Fruit fly (Drosophila melanogaster): ENCODE data around the gene mdy.

Gene mdy

dm6 chr2L:16843336-16843735 lies 26.9 kb downstream of the mdy start (continued):
- TF ChIP-seq CG15336 (GFP tag; IDR thresholded peaks at IDR 0.05) (peak; percentile 50; the same call in 1 of the 2 replicates), svp (GFP tag) (peak; percentile 70), Sox102F (GFP tag; optimal IDR thresholded peaks at IDR 0.05) (peak; percentile 61), Eip75B (GFP tag; optimal IDR thresholded peaks at IDR 0.05) (no peak), acj6 (GFP tag; optimal IDR thresholded peaks at IDR 0.05) (peak; percentile 21), CG8632 (GFP tag; optimal IDR thresholded peaks at IDR 0.05) (no peak), CG3032 (tag; optimal IDR thresholded peaks at IDR 0.05) (no peak), CG6276 (GFP tag; optimal IDR thresholded peaks at IDR 0.05) (peak; percentile 48), Eip78C (GFP tag) (peak; percentile 62), dac (GFP tag; optimal IDR thresholded peaks at IDR 0.05) (no peak), CG11762 (GFP tag; optimal IDR thresholded peaks at IDR 0.05; ENCODE audit: insufficient read depth) (no peak)

- TF ChIP-seq acj6 (GFP tag; optimal IDR thresholded peaks at IDR 0.05) (no peak), fkh (GFP tag; optimal IDR thresholded peaks at IDR 0.05) (peak; percentile 13), net (GFP tag; optimal IDR thresholded peaks at IDR 0.05) (no peak)
Measured at dm6 chr2L:16845179-16845578, 28.7 kb downstream of the mdy start.

- TF ChIP-seq eg (GFP tag; IDR thresholded peaks at IDR 0.05), result no peak; the same call in 2 of the 3 replicates
- TF ChIP-seq CG6808 (GFP tag; optimal IDR thresholded peaks at IDR 0.05), result no peak
- TF ChIP-seq cyc (GFP tag; optimal IDR thresholded peaks at IDR 0.05), result no peak
- TF ChIP-seq Hr39 (GFP tag; optimal IDR thresholded peaks at IDR 0.05), result no peak
- no peak for TF ChIP-seq Ets96B (tag; optimal IDR thresholded peaks at IDR 0.05)
- peak; percentile 24; the same call in 1 of the 2 replicates for TF ChIP-seq CG15336 (GFP tag; IDR thresholded peaks at IDR 0.05)
- no peak for TF ChIP-seq Sox15 (GFP tag; optimal IDR thresholded peaks at IDR 0.05)
- TF ChIP-seq CG31627 (GFP tag; optimal IDR thresholded peaks at IDR 0.05), result no peak
- peak in 1 of 2 experiments; percentile 15 for TF ChIP-seq ss (GFP tag; optimal IDR thresholded peaks at IDR 0.05)
- no peak for TF ChIP-seq CG34406 (GFP tag; optimal IDR thresholded peaks at IDR 0.05)
- TF ChIP-seq CG11762 (GFP tag; optimal IDR thresholded peaks at IDR 0.05; ENCODE audit: insufficient read depth), result no peak
Measured at dm6 chr2L:16846742-16847346, 30.4 kb downstream of the mdy start.

dm6 chr2L:16847948-16848347 lies 31.5 kb downstream of the mdy start:
- no peak for TF ChIP-seq acj6 (GFP tag; optimal IDR thresholded peaks at IDR 0.05)
- peak; percentile 67 for TF ChIP-seq dsx (GFP tag; optimal IDR thresholded peaks at IDR 0.05; ENCODE audit: poor library complexity, severe bottlenecking)

dm6 chr2L:16848670-16849069 lies 32.2 kb downstream of the mdy start, which contains the start of gene CG13284:
TSS of gene CG13284 (minus strand) at chr2L:16848716.
- TF ChIP-seq CG4318 (GFP tag; optimal IDR thresholded peaks at IDR 0.05) (no peak), acj6 (GFP tag; optimal IDR thresholded peaks at IDR 0.05) (no peak), Lpt (GFP tag; optimal IDR thresholded peaks at IDR 0.05) (no peak), CG15336 (GFP tag; IDR thresholded peaks at IDR 0.05) (no peak), Blimp-1 (GFP tag; optimal IDR thresholded peaks at IDR 0.05) (no peak), CG6163 (GFP tag; IDR thresholded peaks at IDR 0.05) (no peak), topi (GFP tag; optimal IDR thresholded peaks at IDR 0.05) (no peak), cyc (GFP tag; optimal IDR thresholded peaks at IDR 0.05) (no peak), CG11762 (GFP tag; optimal IDR thresholded peaks at IDR 0.05; ENCODE audit: insufficient read depth) (no peak), CG8319 (GFP tag; optimal IDR thresholded peaks at IDR 0.05) (no peak), CG11902 (GFP tag; optimal IDR thresholded peaks at IDR 0.05) (no peak)

dm6 chr2L:16850442-16850841 lies 34.0 kb downstream of the mdy start:
- TF ChIP-seq Hr39 (GFP tag; optimal IDR thresholded peaks at IDR 0.05), result no peak
- TF ChIP-seq CG10631 (GFP tag; optimal IDR thresholded peaks at IDR 0.05), result no peak
- TF ChIP-seq CG8119 (GFP tag; IDR thresholded peaks at IDR 0.05), result no peak
- no peak for TF ChIP-seq Eip78C (GFP tag)
- no peak for TF ChIP-seq vri (GFP tag; optimal IDR thresholded peaks at IDR 0.05)
- TF ChIP-seq salr (GFP tag; optimal IDR thresholded peaks at IDR 0.05), result no peak

Measured in whole organism, prepupa.